Worm (Caenorhabditis elegans): ENCODE measurements around the gene cyc-2.1.
A peak's percentile ranks its signal among the peaks of the same experiment; 100 is the strongest.

The cyc-2.1 gene

DNA sequence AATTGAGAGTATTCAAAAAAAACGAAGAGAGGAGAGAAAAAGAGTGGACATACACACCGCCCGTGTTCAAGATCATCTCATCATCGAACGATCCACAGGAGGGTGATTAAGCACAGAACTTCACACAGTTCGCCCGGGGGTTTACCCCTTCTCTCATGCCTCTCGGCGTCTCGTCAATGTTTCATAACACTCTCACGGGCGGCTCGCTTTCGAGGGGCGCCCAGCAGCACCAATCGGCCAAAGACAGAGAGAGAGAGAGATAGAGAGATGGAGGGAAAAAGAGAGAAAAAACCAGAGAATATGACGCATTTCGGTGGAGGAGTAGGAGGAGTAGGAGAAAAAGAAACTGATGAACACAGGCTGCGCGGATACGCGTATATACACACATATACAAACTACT lies 43.6 kb downstream of the cyc-2.1 start (continued):
- TF ChIP-seq ztf-11 (tag; optimal IDR thresholded peaks at IDR 0.05) (no peak), nhr-28 (tag; optimal IDR thresholded peaks at IDR 0.05) (no peak), ces-1 (GFP tag; optimal IDR thresholded peaks at IDR 0.05) (no peak), lsy-2 (tag; optimal IDR thresholded peaks at IDR 0.05) (peak; percentile 42 to 72), alr-1 (tag; optimal IDR thresholded peaks at IDR 0.05; ENCODE audit: borderline replicate concordance) (no peak), grh-1 (GFP tag; IDR thresholded peaks at IDR 0.05) (no peak), nhr-85 (tag) (no peak), sup-37 (GFP tag; optimal IDR thresholded peaks at IDR 0.05) (no peak), hlh-17 (GFP tag; optimal IDR thresholded peaks at IDR 0.05; ENCODE audit: borderline replicate concordance) (no peak), egl-13 (tag; optimal IDR thresholded peaks at IDR 0.05) (no peak), rnt-1 (tag; optimal IDR thresholded peaks at IDR 0.05) (peak; percentile 81), Y116A8C.19 (tag; optimal IDR thresholded peaks at IDR 0.05; ENCODE audit: borderline replicate concordance) (no peak), ceh-90 (tag; optimal IDR thresholded peaks at IDR 0.05) (no peak), unc-98 (GFP tag; IDR thresholded peaks at IDR 0.05) (no peak), tlp-1 (tag; optimal IDR thresholded peaks at IDR 0.05) (no peak), aha-1 (tag; optimal IDR thresholded peaks at IDR 0.05) (no peak), ama-1 (optimal IDR thresholded peaks at IDR 0.05) (no peak), nhr-90 (tag; optimal IDR thresholded peaks at IDR 0.05; ENCODE audit: poor library complexity) (peak; percentile 34), lin-15B (tag; optimal IDR thresholded peaks at IDR 0.05) (peak; percentile 47), hpl-2 (GFP tag; optimal IDR thresholded peaks at IDR 0.05) (no peak), nhr-84 (tag; optimal IDR thresholded peaks at IDR 0.05) (no peak), fkh-10 (GFP tag; optimal IDR thresholded peaks at IDR 0.05) (no peak), elt-2 (tag; optimal IDR thresholded peaks at IDR 0.05) (peak; percentile 3), aly-2 (tag; optimal IDR thresholded peaks at IDR 0.05) (no peak), pqm-1 (tag; optimal IDR thresholded peaks at IDR 0.05) (no peak), ceh-63 (GFP tag; optimal IDR thresholded peaks at IDR 0.05) (no peak), pax-3 (tag; optimal IDR thresholded peaks at IDR 0.05) (no peak), F16B12.6 (tag; optimal IDR thresholded peaks at IDR 0.05) (peak; percentile 43), mdl-1 (tag; optimal IDR thresholded peaks at IDR 0.05) (peak in 1 of 2 experiments; percentile 42), mab-9 (GFP tag; IDR thresholded peaks at IDR 0.05) (no peak), nhr-11 (tag; optimal IDR thresholded peaks at IDR 0.05) (no peak), nhr-71 (tag; optimal IDR thresholded peaks at IDR 0.05) (peak; percentile 75), C04F5.9 (tag; optimal IDR thresholded peaks at IDR 0.05) (no peak), zag-1 (tag; optimal IDR thresholded peaks at IDR 0.05) (no peak), dpl-1 (GFP tag; optimal IDR thresholded peaks at IDR 0.05) (peak; percentile 14 to 41 (median 39)), C16A3.4 (tag; optimal IDR thresholded peaks at IDR 0.05) (peak; percentile 41), mef-2 (tag; optimal IDR thresholded peaks at IDR 0.05) (no peak), nhr-19 (GFP tag; conservative IDR thresholded peaks at IDR 0.05) (peak; percentile 54), lin-13 (GFP tag; optimal IDR thresholded peaks at IDR 0.05) (no peak), lin-35 (GFP tag; optimal IDR thresholded peaks at IDR 0.05) (peak; percentile 58 to 59), C34B4.2 (tag; optimal IDR thresholded peaks at IDR 0.05) (no peak), skn-1 (tag; optimal IDR thresholded peaks at IDR 0.05) (peak; percentile 83), ceh-8 (GFP tag; optimal IDR thresholded peaks at IDR 0.05) (no peak), sox-4 (tag; optimal IDR thresholded peaks at IDR 0.05) (no peak), lin-39 (tag; optimal IDR thresholded peaks at IDR 0.05) (no peak), mep-1 (tag; optimal IDR thresholded peaks at IDR 0.05) (peak; percentile 56), hlh-4 (tag; optimal IDR thresholded peaks at IDR 0.05) (no peak), snu-23 (GFP tag; optimal IDR thresholded peaks at IDR 0.05) (peak; percentile 75), ceh-82 (tag; optimal IDR thresholded peaks at IDR 0.05) (peak; percentile 33 to 54 (median 37)), egl-27 (tag; optimal IDR thresholded peaks at IDR 0.05) (no peak), unc-62 (GFP tag; optimal IDR thresholded peaks at IDR 0.05) (no peak), tbx-2 (tag; optimal IDR thresholded peaks at IDR 0.05) (peak; percentile 61), efl-1 (optimal IDR thresholded peaks at IDR 0.05) (peak; percentile 47 to 59), efl-1 (GFP tag; optimal IDR thresholded peaks at IDR 0.05 in 1 of 2) (peak in 1 of 2 experiments; percentile 37)

All from whole organism, L1 larva.